Fruit fly (Drosophila melanogaster) whole organism, prepupa: Measurements from ENCODE around the gene Oct-TyrR.

Source experiments
- Blimp-1 ChIP-seq: fragments of 200-800 bp; sonication (Bioruptor generic); optimal IDR thresholded peaks from 3 replicates; lab custom pipeline; 2017; ENCODE audit warnings: missing biosample characterization, missing genetic modification characterization, mild to moderate bottlenecking, moderate library complexity, missing genetic modification reagents
- CG10669 ChIP-seq: fragments of 200-800 bp; sonication (Bioruptor generic); optimal IDR thresholded peaks from 3 replicates; lab custom pipeline; 2018; ENCODE audit warnings: missing biosample characterization, mild to moderate bottlenecking, missing genetic modification characterization, moderate library complexity
- CG16779 ChIP-seq: fragments of 200-800 bp; sonication (Bioruptor generic); optimal IDR thresholded peaks from 3 replicates; lab custom pipeline; 2017; ENCODE audit warnings: missing biosample characterization, mild to moderate bottlenecking, missing genetic modification characterization
- Hr38 ChIP-seq: sonication (Bioruptor generic); optimal IDR thresholded peaks from 2 replicates; lab custom pipeline; 2016; ENCODE audit warnings: missing biosample characterization, missing genetic modification characterization
- Hr39 ChIP-seq: fragments of 200-800 bp; sonication (Bioruptor generic); optimal IDR thresholded peaks from 2 replicates; lab custom pipeline; 2016; ENCODE audit warnings: missing biosample characterization, missing genetic modification characterization
- Hr4 ChIP-seq: fragments of 200-800 bp; sonication (Bioruptor generic); optimal IDR thresholded peaks from 3 replicates; lab custom pipeline; 2016; ENCODE audit warnings: missing biosample characterization, missing genetic modification characterization
- Sox102F ChIP-seq: fragments of 200-800 bp; sonication (Bioruptor generic); optimal IDR thresholded peaks from 2 replicates; lab custom pipeline; 2016; ENCODE audit warnings: missing biosample characterization, mild to moderate bottlenecking, missing genetic modification characterization
- achi ChIP-seq: fragments of 200-800 bp; sonication (Bioruptor generic); optimal IDR thresholded peaks from 3 replicates; lab custom pipeline; 2016; ENCODE audit warnings: missing biosample characterization, missing genetic modification characterization
- cyc ChIP-seq: fragments of 200-800 bp; sonication (Bioruptor generic); optimal IDR thresholded peaks from 3 replicates; lab custom pipeline; 2016; ENCODE audit warnings: missing biosample characterization, missing genetic modification characterization
- esn ChIP-seq: fragments of 200-800 bp; sonication (Bioruptor generic); optimal IDR thresholded peaks from 2 replicates; lab custom pipeline; 2016; ENCODE audit warnings: missing biosample characterization, mild to moderate bottlenecking, missing genetic modification characterization, moderate library complexity
- lz ChIP-seq: fragments of 200-800 bp; sonication (Bioruptor generic); optimal IDR thresholded peaks from 3 replicates; lab custom pipeline; 2016; ENCODE audit warnings: missing biosample characterization, missing genetic modification characterization
- net ChIP-seq: fragments of 200-800 bp; sonication (Bioruptor generic); optimal IDR thresholded peaks from 3 replicates; lab custom pipeline; 2016; ENCODE audit warnings: missing biosample characterization, missing genetic modification characterization
- svp ChIP-seq: fragments of 200-800 bp; sonication (Bioruptor generic); peaks from one replicate; lab custom pipeline; 2016; ENCODE audit warnings: missing biosample characterization, missing genetic modification characterization

DNA sequence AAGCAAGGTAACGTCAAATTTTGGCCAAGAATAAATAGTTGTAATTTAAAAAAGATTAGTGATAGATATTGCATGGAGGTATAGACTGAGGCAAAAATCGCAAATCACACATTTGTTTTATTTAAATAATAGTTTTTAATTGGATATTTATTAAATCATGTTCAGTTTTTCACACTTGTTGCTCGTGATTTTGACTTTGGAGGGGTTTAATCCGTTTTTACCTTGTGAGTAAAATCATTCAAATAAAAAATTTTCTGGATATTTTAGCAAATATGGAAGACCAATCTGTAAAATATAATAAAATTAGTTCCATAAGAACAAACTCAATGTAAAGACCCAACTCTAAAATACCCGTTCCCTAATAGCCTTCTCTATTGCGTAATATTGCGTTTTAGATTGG is 6.6 kb upstream of the Oct-TyrR start, which contains the start of gene CG7140:
- TF ChIP-seq CG10669 (GFP tag; lab: Kevin White, UChicago) (no peak), Hr4 (GFP tag; lab: Kevin White, UChicago) (no peak), esn (GFP tag; lab: Kevin White, UChicago) (no peak), net (GFP tag; lab: Kevin White, UChicago) (no peak), Hr38 (GFP tag; lab: Kevin White, UChicago) (no peak), CG16779 (no peak), cyc (GFP tag; lab: Kevin White, UChicago) (no peak), achi (GFP tag; lab: Kevin White, UChicago) (no peak), Sox102F (GFP tag; lab: Kevin White, UChicago) (no peak), lz (GFP tag; lab: Kevin White, UChicago) (no peak), svp (no peak), Blimp-1 (GFP tag; lab: Kevin White, UChicago) (no peak), Hr39 (no peak)
